Worm (Caenorhabditis elegans): ENCODE results near the gene nrde-1.

DNA sequence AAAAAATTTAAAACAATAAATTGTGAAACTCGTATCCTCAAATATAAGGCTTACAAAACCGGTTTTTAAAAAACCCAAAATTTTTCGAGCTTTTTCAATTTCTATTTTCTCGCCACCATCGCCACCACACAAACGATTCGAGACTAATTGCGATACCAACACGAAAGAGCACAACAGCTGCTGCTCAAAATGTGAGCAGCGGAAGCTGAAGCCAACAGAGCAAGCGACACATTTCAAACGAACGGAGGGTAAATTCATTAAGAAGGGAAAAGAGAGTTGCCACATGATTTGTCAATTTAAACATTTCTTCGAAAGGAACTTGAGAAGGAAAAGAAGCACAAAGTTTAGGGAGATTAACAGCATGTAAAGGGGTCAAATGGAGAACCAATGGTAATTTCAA, 34.2 kb upstream of the nrde-1 start:
- TF ChIP-seq tra-1 (GFP tag; IDR thresholded peaks at IDR 0.05) (no peak), duxl-1 (tag; optimal IDR thresholded peaks at IDR 0.05; ENCODE audit: poor library complexity) (no peak), lin-13 (GFP tag; optimal IDR thresholded peaks at IDR 0.05) (no peak), nhr-111 (GFP tag; optimal IDR thresholded peaks at IDR 0.05) (no peak)

All from whole organism, L4 larva.